Fruit fly (Drosophila melanogaster) ovary, adult (tissue): Measurements from ENCODE around the gene CG34178.

ENCODE experiments used
- CG17801 ChIP-seq: fragments of 200-800 bp; optimal IDR thresholded peaks from 2 replicates; lab custom pipeline; 2019; ENCODE audit warnings: missing biosample characterization, mild to moderate bottlenecking, missing genetic modification characterization, moderate library complexity; ENCODE audit not compliant: partially characterized antibody

CG34178 gene

DNA sequence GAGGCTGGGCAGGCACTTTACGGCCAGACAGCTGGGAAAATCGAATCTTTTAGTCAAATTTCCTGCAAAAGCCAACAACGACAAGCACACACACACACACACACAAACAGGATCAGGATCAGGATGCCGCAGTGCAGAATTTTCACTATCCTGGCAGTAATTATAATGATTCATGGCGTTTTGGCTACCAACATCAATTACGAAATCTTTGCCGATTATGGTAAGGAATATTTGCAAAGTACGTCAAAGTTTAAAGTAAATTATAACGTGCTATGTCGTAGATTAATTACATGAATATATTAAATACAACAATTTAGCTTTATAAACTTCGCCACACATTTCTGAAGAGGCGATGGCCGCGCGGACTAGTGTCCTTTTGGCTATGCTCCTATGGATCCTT, at the start of gene CG34178, which contains the start of gene CG34177:
Gene CG34178 (plus strand): TSS at position 301 of the 400 bp plus-strand sequence.
Gene CG34177 (plus strand): TSS at position 301 of the 400 bp plus-strand sequence.
- no peak for TF ChIP-seq CG17801 (GFP tag; lab: Kevin White, UChicago)

- TF ChIP-seq CG17801 (GFP tag; lab: Kevin White, UChicago), result no peak
Measured at dm6 chr2L:4385387-4386279, 48.1 kb upstream of the CG34178 start, which contains the start of gene Vps53. TSS of gene Vps53 (minus strand) at chr2L:4386062.

dm6 chr2L:4386926-4387550, 46.7 kb upstream of the CG34178 start, which contains the start of gene Psf2:
TSS of gene Psf2 (minus strand) at chr2L:4387356.
- no peak for TF ChIP-seq CG17801 (GFP tag; lab: Kevin White, UChicago)

- no peak for TF ChIP-seq CG17801 (GFP tag; lab: Kevin White, UChicago)
Measured at dm6 chr2L:4388027-4388426, 45.7 kb upstream of the CG34178 start, which contains the start of gene Tps1. TSS of gene Tps1 (plus strand) at chr2L:4388327.

DNA sequence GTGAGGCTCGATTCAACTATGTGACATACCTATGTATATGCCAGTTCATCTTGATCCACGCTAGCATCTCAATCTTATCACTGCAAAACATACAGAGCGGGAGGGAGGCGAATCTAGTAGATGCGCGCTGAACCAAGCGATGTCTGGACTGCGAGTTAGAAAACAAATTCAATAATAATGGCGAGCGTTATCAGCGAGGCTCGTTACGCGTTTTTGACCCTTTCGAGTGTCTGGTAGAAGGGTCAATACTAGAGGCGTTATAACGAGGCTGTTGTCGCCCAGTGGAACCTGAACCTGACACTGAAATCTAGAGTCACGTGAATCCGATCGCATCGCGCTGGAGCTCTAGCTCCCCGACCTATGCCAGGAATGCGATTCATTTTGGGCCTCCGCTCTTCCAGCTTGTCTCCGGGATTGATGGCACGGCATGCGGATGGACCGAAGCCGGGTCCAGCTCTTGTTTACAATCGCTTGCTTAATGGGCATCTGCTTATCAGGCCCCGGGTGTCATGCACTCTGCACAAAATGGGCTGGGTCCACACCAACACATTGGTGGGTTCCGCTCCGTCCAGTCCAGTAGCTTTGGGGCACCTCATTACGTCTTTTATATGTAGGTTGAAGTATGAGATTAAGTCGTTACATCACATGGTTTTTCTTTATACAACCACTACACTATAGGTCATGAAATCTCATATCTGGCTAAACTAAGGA, 44.1 kb upstream of the CG34178 start:
- no peak for TF ChIP-seq CG17801 (GFP tag; lab: Kevin White, UChicago)

- TF ChIP-seq CG17801 (GFP tag; lab: Kevin White, UChicago), result peak; percentile 7
Measured at dm6 chr2L:4393842-4394421, 39.8 kb upstream of the CG34178 start, which contains the start of gene CG3652. TSS of gene CG3652 (minus strand) at chr2L:4393876.

DNA sequence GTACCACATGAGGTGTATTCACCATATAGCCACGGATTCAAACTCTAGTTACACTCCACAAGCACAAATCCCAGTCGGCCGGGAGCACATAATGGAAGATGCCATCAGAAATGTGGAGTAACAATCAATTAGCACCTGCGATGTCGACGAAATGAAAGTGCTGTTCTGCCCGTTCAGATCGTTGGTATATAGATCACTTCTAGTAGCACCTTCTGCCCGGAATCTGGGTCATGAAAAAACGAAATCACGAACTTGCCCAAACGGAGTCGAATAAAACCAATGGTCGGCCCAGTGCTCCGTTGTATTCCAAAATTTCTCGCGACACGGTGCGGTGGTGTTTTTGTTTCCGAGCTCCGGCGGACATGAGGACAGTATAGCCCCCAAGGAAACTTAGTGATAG, 33.1 kb upstream of the CG34178 start, which contains the start of gene CG33003:
Gene CG33003 (plus strand): TSS at position 301 of the 400 bp plus-strand sequence.
- TF ChIP-seq CG17801 (GFP tag; lab: Kevin White, UChicago), result no peak

- TF ChIP-seq CG17801 (GFP tag; lab: Kevin White, UChicago), result peak; percentile 68
Measured at dm6 chr2L:4403013-4403604, 30.6 kb upstream of the CG34178 start, which contains the start of gene Dim1. TSS of gene Dim1 (plus strand) at chr2L:4403251.

DNA sequence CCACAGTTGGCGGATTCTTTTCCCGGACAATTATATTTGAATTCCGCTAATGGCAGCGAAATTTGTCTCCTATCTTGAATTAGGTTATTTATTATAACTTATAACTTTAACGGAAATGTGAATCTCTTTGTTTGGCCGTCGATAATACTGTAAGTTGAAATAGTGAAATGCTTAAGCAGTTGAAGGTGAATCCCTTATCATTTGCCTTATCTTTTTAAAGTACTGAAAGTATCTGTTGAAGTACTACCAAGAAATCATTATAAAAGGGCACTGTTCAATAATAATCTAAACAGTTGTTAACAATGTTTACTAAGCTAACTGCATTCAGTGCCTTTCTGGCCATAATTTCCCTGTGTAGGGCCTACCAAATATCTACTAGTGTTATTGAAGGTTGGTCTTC, 22.9 kb upstream of the CG34178 start, which contains the start of gene CG43055:
Gene CG43055 (plus strand): TSS at position 301 of the 400 bp plus-strand sequence.
- no peak for TF ChIP-seq CG17801 (GFP tag; lab: Kevin White, UChicago)

dm6 chr2L:4414059-4414458, 19.6 kb upstream of the CG34178 start:
- TF ChIP-seq CG17801 (GFP tag; lab: Kevin White, UChicago), result no peak

dm6 chr2L:4416089-4416488, 17.6 kb upstream of the CG34178 start:
- TF ChIP-seq CG17801 (GFP tag; lab: Kevin White, UChicago), result no peak

DNA sequence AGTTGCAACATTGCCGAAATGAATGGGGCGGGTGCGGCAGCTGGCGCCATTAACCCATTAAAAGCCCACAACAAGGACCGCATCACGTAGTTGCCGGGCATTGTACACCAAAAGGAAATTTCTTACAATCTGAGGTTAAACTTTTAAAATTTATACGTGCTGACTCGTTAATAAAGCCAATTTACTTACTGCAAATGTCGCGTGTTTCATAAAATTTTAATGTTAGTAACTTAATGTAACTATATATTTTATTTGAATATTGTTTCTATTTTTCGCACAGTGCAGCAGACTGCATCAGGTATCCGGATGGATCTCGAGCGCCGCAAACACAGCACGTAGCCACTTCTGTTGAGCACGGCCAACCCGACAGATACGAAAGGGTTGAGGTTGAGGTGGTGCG, 16.8 kb upstream of the CG34178 start:
- TF ChIP-seq CG17801 (GFP tag; lab: Kevin White, UChicago), result no peak

DNA sequence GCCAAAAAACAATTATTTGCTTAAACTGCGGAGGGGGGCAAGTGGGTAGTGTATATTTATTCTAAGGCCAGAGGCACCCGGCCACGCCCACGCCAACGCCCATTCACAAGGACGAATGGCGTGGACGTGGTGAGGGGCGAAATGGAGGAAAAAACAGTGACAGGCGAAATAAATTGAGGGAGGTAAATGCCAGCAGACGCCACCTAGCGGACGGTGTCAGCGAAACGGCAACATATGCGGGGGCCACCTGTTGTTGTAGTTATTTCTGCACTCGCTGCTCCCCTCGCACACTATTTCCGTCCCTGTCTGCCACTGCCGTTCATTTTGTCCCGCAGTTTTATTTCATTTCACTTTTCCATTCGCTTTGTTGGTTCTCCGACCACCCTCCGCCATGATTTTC, 15.7 kb upstream of the CG34178 start:
- TF ChIP-seq CG17801 (GFP tag; lab: Kevin White, UChicago), result no peak

DNA sequence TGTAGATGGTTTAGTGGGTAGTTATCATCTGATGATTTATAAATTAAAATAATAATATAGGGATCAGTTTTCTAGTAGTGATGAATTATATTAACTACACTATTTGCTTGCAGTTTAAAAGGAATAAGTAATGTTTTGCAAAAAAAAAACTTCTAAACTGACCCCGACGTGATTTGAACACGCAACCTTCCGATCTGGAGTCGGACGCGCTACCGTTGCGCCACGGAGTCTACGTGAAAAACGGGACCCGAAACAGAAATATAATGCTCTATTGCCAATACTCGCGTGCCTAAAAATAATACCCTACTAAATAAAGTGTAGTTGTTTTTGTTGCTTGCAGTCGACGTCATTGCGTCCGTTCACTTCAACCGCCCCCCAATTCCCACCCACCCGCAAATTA, 14.9 kb upstream of the CG34178 start:
- no peak for TF ChIP-seq CG17801 (GFP tag; lab: Kevin White, UChicago)
